Fruit fly (Drosophila melanogaster): ENCODE data around the gene Nadsyn.

Gene Nadsyn

dm6 chrX:13748906-13749872 is 31.1 kb upstream of the Nadsyn start:
- TF ChIP-seq noc (tag; optimal IDR thresholded peaks at IDR 0.05), result peak; percentile 82

dm6 chrX:13747635-13748467 is 29.8 kb upstream of the Nadsyn start:
- TF ChIP-seq noc (tag; optimal IDR thresholded peaks at IDR 0.05), result no peak

- no peak for TF ChIP-seq noc (tag; optimal IDR thresholded peaks at IDR 0.05)
These were observed 29.0 kb upstream of the Nadsyn start for dm6 chrX:13747052-13747451.

dm6 chrX:13744599-13745052 is 26.5 kb upstream of the Nadsyn start, which contains the start of gene Grip91:
TSS of gene Grip91 (minus strand) at chrX:13744683.
- TF ChIP-seq noc (tag; optimal IDR thresholded peaks at IDR 0.05), result no peak

- TF ChIP-seq noc (tag; optimal IDR thresholded peaks at IDR 0.05), result no peak
These were observed 22.9 kb upstream of the Nadsyn start for dm6 chrX:13740992-13741391.

dm6 chrX:13740062-13740461 is 22.0 kb upstream of the Nadsyn start:
- TF ChIP-seq noc (tag; optimal IDR thresholded peaks at IDR 0.05), result peak; percentile 15

- peak; percentile 95 for TF ChIP-seq noc (tag; optimal IDR thresholded peaks at IDR 0.05)
These were observed 21.4 kb upstream of the Nadsyn start, which contains the start of gene CG11151 for dm6 chrX:13739411-13739888. TSS of gene CG11151 (plus strand) at chrX:13739744.

- TF ChIP-seq noc (tag; optimal IDR thresholded peaks at IDR 0.05), result no peak
These were observed 19.9 kb upstream of the Nadsyn start, which contains the start of gene CG11134 for dm6 chrX:13737939-13738338. TSS of gene CG11134 (plus strand) at chrX:13737942.

dm6 chrX:13736174-13736482 is 18.0 kb upstream of the Nadsyn start, which contains the start of gene g:
TSS of gene g (minus strand) at chrX:13736278.
- no peak for TF ChIP-seq noc (tag; optimal IDR thresholded peaks at IDR 0.05)

dm6 chrX:13735322-13736173 is 17.5 kb upstream of the Nadsyn start:
- TF ChIP-seq noc (tag; optimal IDR thresholded peaks at IDR 0.05), result no peak

dm6 chrX:13734866-13735265 is 16.8 kb upstream of the Nadsyn start:
- TF ChIP-seq noc (tag; optimal IDR thresholded peaks at IDR 0.05), result no peak

dm6 chrX:13721934-13722333 is 3.8 kb upstream of the Nadsyn start, which contains the start of the genes Mrgn1 and mus101:
TSS of gene Mrgn1 (minus strand) at chrX:13721977.
TSS of gene mus101 (plus strand) at chrX:13722246.
- TF ChIP-seq noc (tag; optimal IDR thresholded peaks at IDR 0.05), result no peak

- TF ChIP-seq noc (tag; optimal IDR thresholded peaks at IDR 0.05), result no peak
These were observed 18.4 kb downstream of the Nadsyn start for dm6 chrX:13699666-13700065.

dm6 chrX:13698717-13699427 is 19.2 kb downstream of the Nadsyn start:
- no peak for TF ChIP-seq noc (tag; optimal IDR thresholded peaks at IDR 0.05)

All from whole organism, larva.